Worm (Caenorhabditis elegans) whole organism, L3 larva: ENCODE data around the gene mrp-3.

ENCODE experiments used
- R02D3.7 ChIP-seq: fragments of 150-350 bp; optimal IDR thresholded peaks from 2 replicates; lab custom pipeline; 2014; ENCODE audit warnings: missing biosample characterization, missing genetic modification characterization
- ZK546.5 ChIP-seq: sonication (generic microtip); optimal IDR thresholded peaks from 2 replicates; lab custom pipeline; 2017; ENCODE audit warnings: missing biosample characterization, missing genetic modification characterization
- ama-1 ChIP-seq: fragments of 150-350 bp; optimal IDR thresholded peaks from 2 replicates; lab custom pipeline; 2018
- ceh-28 ChIP-seq: fragments of 150-350 bp; optimal IDR thresholded peaks from 2 replicates; lab custom pipeline; 2014; ENCODE audit warnings: missing biosample characterization, missing genetic modification reagents, missing genetic modification characterization
- ceh-9 ChIP-seq: sonication (generic microtip); optimal IDR thresholded peaks from 2 replicates; lab custom pipeline; 2018; ENCODE audit warnings: missing biosample characterization, missing genetic modification characterization
- daf-12 ChIP-seq: fragments of 150-350 bp; optimal IDR thresholded peaks from 2 replicates; lab custom pipeline; 2014; ENCODE audit warnings: missing biosample characterization, missing genetic modification reagents, missing genetic modification characterization
- egl-27 ChIP-seq: sonication (generic microtip); optimal IDR thresholded peaks from 4 replicates; lab custom pipeline; 2017; ENCODE audit warnings: missing biosample characterization, missing genetic modification reagents, missing genetic modification characterization
- elt-1 ChIP-seq: fragments of 150-350 bp; optimal IDR thresholded peaks from 2 replicates; lab custom pipeline; 2014; ENCODE audit warnings: missing biosample characterization, missing genetic modification characterization
- elt-2 ChIP-seq: sonication (generic microtip); optimal IDR thresholded peaks from 2 replicates; lab custom pipeline; 2016; ENCODE audit warnings: missing genetic modification reagents, mild to moderate bottlenecking, missing genetic modification characterization, missing compliant biosample characterization
- elt-3 ChIP-seq, 3 experiments: fragments of 150-350 bp in 1 of 3; sonication (generic microtip) in 2 of 3; optimal IDR thresholded peaks; 2 replicates in 2 of 3; 4 replicates in 1 of 3; lab custom pipeline; 2014 to 2017; ENCODE audit warnings: missing biosample characterization in 3 of 3, missing genetic modification characterization in 3 of 3
- eor-1 ChIP-seq, 2 experiments: fragments of 150-350 bp; optimal IDR thresholded peaks; 2 replicates each; lab custom pipeline; 2014 to 2018; ENCODE audit warnings: missing biosample characterization in 2 of 2, missing genetic modification characterization in 2 of 2
- fkh-10 ChIP-seq: sonication (generic microtip); optimal IDR thresholded peaks from 2 replicates; lab custom pipeline; 2017; ENCODE audit warnings: missing biosample characterization, missing genetic modification reagents, missing genetic modification characterization
- hmg-11 ChIP-seq: sonication (generic microtip); optimal IDR thresholded peaks from 2 replicates; lab custom pipeline; 2016; ENCODE audit warnings: missing genetic modification characterization, missing compliant biosample characterization
- jun-1 ChIP-seq: fragments of 150-350 bp; optimal IDR thresholded peaks from 2 replicates; lab custom pipeline; 2014; ENCODE audit warnings: missing biosample characterization, missing genetic modification reagents, missing genetic modification characterization
- lin-39 ChIP-seq: fragments of 150-350 bp; optimal IDR thresholded peaks from 2 replicates; lab custom pipeline; 2018; ENCODE audit warnings: missing biosample characterization, missing genetic modification reagents, missing genetic modification characterization
- lsy-12 ChIP-seq: sonication (generic microtip); optimal IDR thresholded peaks from 2 replicates; lab custom pipeline; 2016; ENCODE audit warnings: mild to moderate bottlenecking, missing genetic modification characterization, missing compliant biosample characterization
- mdl-1 ChIP-seq: fragments of 150-350 bp; optimal IDR thresholded peaks from 2 replicates; lab custom pipeline; 2014; ENCODE audit warnings: missing biosample characterization, missing genetic modification characterization
- mml-1 ChIP-seq: fragments of 150-350 bp; sonication (generic microtip); optimal IDR thresholded peaks from 3 replicates; lab custom pipeline; 2014; ENCODE audit warnings: missing biosample characterization, missing genetic modification characterization
- nhr-11 ChIP-seq: fragments of 150-350 bp; optimal IDR thresholded peaks from 2 replicates; lab custom pipeline; 2014; ENCODE audit warnings: missing biosample characterization, missing genetic modification characterization
- nhr-12 ChIP-seq: fragments of 150-350 bp; optimal IDR thresholded peaks from 2 replicates; lab custom pipeline; 2014; ENCODE audit warnings: missing biosample characterization, missing genetic modification characterization
- nhr-23 ChIP-seq: fragments of 150-350 bp; optimal IDR thresholded peaks from 2 replicates; lab custom pipeline; 2014; ENCODE audit warnings: missing biosample characterization, missing genetic modification reagents, missing genetic modification characterization
- nhr-237 ChIP-seq: fragments of 150-350 bp; optimal IDR thresholded peaks from 2 replicates; lab custom pipeline; 2014; ENCODE audit warnings: missing biosample characterization, missing genetic modification characterization
- nhr-25 ChIP-seq: sonication (generic microtip); optimal IDR thresholded peaks from 2 replicates; lab custom pipeline; 2017; ENCODE audit warnings: missing biosample characterization, missing genetic modification characterization
- nhr-43 ChIP-seq: sonication (generic microtip); optimal IDR thresholded peaks from 2 replicates; lab custom pipeline; 2016; ENCODE audit warnings: mild to moderate bottlenecking, missing genetic modification characterization, missing compliant biosample characterization; ENCODE audit not compliant: poor library complexity, severe bottlenecking
- nhr-67 ChIP-seq: fragments of 150-350 bp; optimal IDR thresholded peaks from 2 replicates; lab custom pipeline; 2014; ENCODE audit warnings: missing biosample characterization, missing genetic modification characterization
- nhr-76 ChIP-seq: fragments of 150-350 bp; sonication (generic microtip); optimal IDR thresholded peaks from 5 replicates; lab custom pipeline; 2014; ENCODE audit warnings: missing biosample characterization, missing genetic modification characterization
- nhr-77 ChIP-seq: fragments of 150-350 bp; optimal IDR thresholded peaks from 2 replicates; lab custom pipeline; 2014; ENCODE audit warnings: missing biosample characterization, missing genetic modification characterization
- pha-4 ChIP-seq: fragments of 150-350 bp; optimal IDR thresholded peaks from 2 replicates; lab custom pipeline; 2014; ENCODE audit warnings: missing biosample characterization, missing genetic modification reagents, missing genetic modification characterization
- pqm-1 ChIP-seq: fragments of 150-350 bp; optimal IDR thresholded peaks from 2 replicates; lab custom pipeline; 2017; ENCODE audit warnings: missing biosample characterization, missing genetic modification characterization, inconsistent platforms
- sea-2 ChIP-seq: fragments of 150-350 bp; sonication (generic microtip); optimal IDR thresholded peaks from 4 replicates; lab custom pipeline; 2014; ENCODE audit warnings: missing biosample characterization, missing genetic modification reagents, missing genetic modification characterization
- skn-1 ChIP-seq: fragments of 150-350 bp; optimal IDR thresholded peaks from 2 replicates; lab custom pipeline; 2014; ENCODE audit warnings: missing biosample characterization, missing genetic modification characterization
- tbx-2 ChIP-seq: sonication (generic microtip); optimal IDR thresholded peaks from 2 replicates; lab custom pipeline; 2016; ENCODE audit warnings: mild to moderate bottlenecking, missing genetic modification characterization, missing compliant biosample characterization
- unc-39 ChIP-seq: sonication (generic microtip); optimal IDR thresholded peaks from 4 replicates; lab custom pipeline; 2017; ENCODE audit warnings: missing biosample characterization, missing genetic modification characterization
- unc-62 ChIP-seq: fragments of 150-350 bp; sonication (generic microtip); optimal IDR thresholded peaks from 4 replicates; lab custom pipeline; 2014; ENCODE audit warnings: missing biosample characterization, missing genetic modification reagents, missing genetic modification characterization
- zag-1 ChIP-seq: fragments of 150-350 bp; optimal IDR thresholded peaks from 2 replicates; lab custom pipeline; 2014; ENCODE audit warnings: missing biosample characterization, missing genetic modification characterization
- ztf-11 ChIP-seq: fragments of 150-350 bp; optimal IDR thresholded peaks from 2 replicates; lab custom pipeline; 2014; ENCODE audit warnings: missing biosample characterization, missing genetic modification characterization
- ztf-4 ChIP-seq: fragments of 150-350 bp; optimal IDR thresholded peaks from 2 replicates; lab custom pipeline; 2014; ENCODE audit warnings: missing biosample characterization, missing genetic modification characterization

mrp-3 gene

DNA sequence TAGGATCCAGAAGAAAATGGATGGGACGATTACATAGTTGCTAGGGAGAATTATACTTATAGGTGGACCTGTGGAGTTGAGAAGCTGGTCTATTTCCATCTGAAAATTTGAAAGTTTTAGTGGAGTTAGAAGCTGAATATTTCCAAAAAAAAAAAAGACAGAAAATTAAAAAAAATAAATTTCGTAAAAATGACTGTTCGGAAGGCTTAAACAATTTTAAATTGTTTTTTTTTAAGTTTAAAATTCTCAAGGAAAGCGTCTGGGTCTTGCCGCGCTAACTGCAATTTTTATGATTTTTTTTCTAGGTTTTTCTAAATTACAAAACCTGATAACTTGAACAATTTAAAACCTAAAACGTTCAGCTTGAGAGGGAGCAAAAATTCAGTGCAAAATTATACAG is at the start of gene mrp-3:
mrp-3 (minus strand) TSS at position 101 of the 400 bp plus-strand sequence.
- TF ChIP-seq ceh-9 (tag; lab: Kevin White, UChicago) (no peak), ztf-4 (no peak), fkh-10 (no peak), hmg-11 (tag; lab: Kevin White, UChicago) (no peak)
- TF ChIP-seq, all 47 proteins: peak for 0

DNA sequence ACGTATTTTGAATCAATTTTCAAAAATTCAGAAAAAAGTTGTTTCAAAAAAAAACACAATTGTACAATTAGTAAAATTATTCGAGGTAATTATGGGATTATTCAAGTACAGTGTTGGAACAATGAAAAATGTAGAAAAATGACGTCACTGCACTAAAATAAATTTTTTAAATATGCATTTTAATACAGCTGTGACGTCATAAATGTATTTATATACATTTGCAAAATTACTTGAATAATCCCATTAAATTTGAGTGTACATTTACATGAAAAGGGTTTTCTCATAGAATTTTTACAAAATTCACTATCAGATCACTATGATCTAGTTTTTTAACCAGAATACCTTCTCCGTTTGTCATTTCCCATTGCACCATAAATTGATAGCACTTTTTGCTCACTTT is 49.5 kb upstream of the mrp-3 start:
- no peak for TF ChIP-seq elt-1
- TF ChIP-seq nhr-76 (tag; lab: Kevin White, UChicago), result no peak
- TF ChIP-seq nhr-237, result no peak

DNA sequence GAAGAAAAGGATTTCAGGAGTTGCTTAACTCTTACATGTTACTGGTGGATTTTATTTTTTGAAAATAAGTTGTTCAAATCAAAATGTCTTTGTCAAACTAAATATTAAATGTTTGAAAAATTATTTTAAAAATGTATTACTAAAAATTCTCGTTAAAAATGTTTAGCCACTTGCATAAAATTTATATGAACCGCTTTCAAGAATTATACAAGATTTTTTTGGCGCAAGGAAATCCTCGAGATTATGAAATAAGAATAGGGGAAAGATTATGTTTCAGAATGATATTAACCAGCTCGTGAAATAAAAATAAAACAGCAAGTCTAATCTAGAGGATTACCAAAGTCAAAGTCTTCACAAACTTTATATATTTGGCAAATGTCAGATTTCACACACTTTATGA is 44.2 kb upstream of the mrp-3 start:
- no peak for TF ChIP-seq elt-3 (tag; optimal IDR thresholded peaks at IDR 0.05; lab: Kevin White, UChicago)
- TF ChIP-seq nhr-23, result peak; percentile 49
- no peak for TF ChIP-seq pqm-1 (tag; lab: Kevin White, UChicago)
- TF ChIP-seq nhr-77 (tag; lab: Kevin White, UChicago), result peak; percentile 82
- peak; percentile 63 for TF ChIP-seq pha-4 (tag; lab: Kevin White, UChicago)
- no peak for TF ChIP-seq mdl-1
- no peak for TF ChIP-seq unc-62
- TF ChIP-seq hmg-11 (tag; lab: Kevin White, UChicago), result peak; percentile 10
- TF ChIP-seq nhr-43 (tag; lab: Kevin White, UChicago), result peak; percentile 76
- TF ChIP-seq egl-27 (tag; lab: Kevin White, UChicago), result no peak
- no peak for TF ChIP-seq nhr-25 (tag; lab: Kevin White, UChicago)
- no peak for TF ChIP-seq nhr-237
- TF ChIP-seq nhr-12, result no peak
- TF ChIP-seq elt-2 (tag; lab: Kevin White, UChicago), result no peak
- TF ChIP-seq nhr-11, result no peak
- no peak for TF ChIP-seq ZK546.5 (tag; lab: Kevin White, UChicago)
- TF ChIP-seq jun-1, result peak; percentile 76
- no peak for TF ChIP-seq elt-1
- peak; percentile 79 for TF ChIP-seq ceh-28 (tag; lab: Kevin White, UChicago)
- TF ChIP-seq daf-12 (tag; lab: Kevin White, UChicago), result no peak
- TF ChIP-seq sea-2, result no peak
- TF ChIP-seq ztf-4, result no peak
- no peak for TF ChIP-seq nhr-67 (tag; lab: Kevin White, UChicago)
- peak; percentile 27 for TF ChIP-seq skn-1 (tag; lab: Kevin White, UChicago)
- no peak for TF ChIP-seq eor-1 (tag; optimal IDR thresholded peaks at IDR 0.05; lab: Kevin White, UChicago)
- no peak for TF ChIP-seq lin-39 (tag; lab: Kevin White, UChicago)
- peak; percentile 64 for TF ChIP-seq tbx-2 (tag; lab: Kevin White, UChicago)
- TF ChIP-seq zag-1 (tag; lab: Kevin White, UChicago), result no peak
- no peak for TF ChIP-seq lsy-12 (tag; lab: Kevin White, UChicago)
- TF ChIP-seq R02D3.7 (tag; lab: Kevin White, UChicago), result peak; percentile 26
- peak; percentile 2 for TF ChIP-seq fkh-10

DNA sequence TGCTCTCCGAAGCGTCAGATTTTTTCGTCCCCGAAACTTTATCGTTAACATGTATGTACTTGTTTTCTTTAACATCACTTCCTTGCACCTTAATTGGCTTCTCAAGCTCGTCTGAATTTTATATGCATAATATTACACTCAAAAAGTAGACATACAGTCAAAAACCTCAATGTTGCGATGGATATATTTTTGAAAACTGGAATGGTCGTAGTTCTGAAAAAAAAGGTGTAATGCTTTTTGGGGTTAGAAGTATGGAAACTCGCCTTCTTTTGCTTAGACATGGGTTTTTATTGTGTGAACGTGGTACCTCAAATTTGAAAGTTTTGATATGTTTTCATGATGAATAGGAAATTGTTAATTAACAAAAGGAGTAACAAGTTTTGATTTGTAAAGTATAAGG is 43.5 kb upstream of the mrp-3 start, which contains the start of gene C09G1.2:
C09G1.2 (minus strand) TSS at position 101 of the 400 bp plus-strand sequence.
- no peak for TF ChIP-seq sea-2
- TF ChIP-seq unc-62, result no peak
- no peak for TF ChIP-seq skn-1 (tag; lab: Kevin White, UChicago)
- TF ChIP-seq hmg-11 (tag; lab: Kevin White, UChicago), result no peak
- TF ChIP-seq ama-1, result no peak
- no peak for TF ChIP-seq ztf-4
- TF ChIP-seq nhr-67 (tag; lab: Kevin White, UChicago), result no peak
- no peak for TF ChIP-seq egl-27 (tag; lab: Kevin White, UChicago)
- no peak for TF ChIP-seq ceh-9 (tag; lab: Kevin White, UChicago)
- TF ChIP-seq ztf-11 (tag; lab: Kevin White, UChicago), result no peak
- no peak for TF ChIP-seq ZK546.5 (tag; lab: Kevin White, UChicago)
- TF ChIP-seq mml-1 (tag; lab: Kevin White, UChicago), result no peak
- no peak for TF ChIP-seq unc-39
- TF ChIP-seq R02D3.7 (tag; lab: Kevin White, UChicago), result no peak
- no peak for TF ChIP-seq lsy-12 (tag; lab: Kevin White, UChicago)
